Fruit fly (Drosophila melanogaster) whole organism, embryonic: ENCODE results near the gene Pex7.

Source experiments
- CG10431 ChIP-seq: fragments of 200-800 bp; sonication (Bioruptor generic); optimal IDR thresholded peaks from 3 replicates; lab custom pipeline; 2018; ENCODE audit warnings: missing biosample characterization, mild to moderate bottlenecking, missing genetic modification characterization
- CG11398 ChIP-seq: fragments of 200-800 bp; sonication (Bioruptor generic); optimal IDR thresholded peaks from 2 replicates; lab custom pipeline; 2016; ENCODE audit warnings: missing biosample characterization, missing genetic modification characterization
- CG11560 ChIP-seq: fragments of 200-800 bp; sonication (Bioruptor generic); IDR thresholded peaks from 3 replicates; pipeline ENCODE4 v1.3.6; 2022; ENCODE audit warnings: missing biosample characterization, missing genetic modification characterization
- CG13123 ChIP-seq: fragments of 200-800 bp; sonication (Bioruptor generic); optimal IDR thresholded peaks from 2 replicates; lab custom pipeline; 2016; ENCODE audit warnings: missing biosample characterization, missing genetic modification characterization
- CG13424 ChIP-seq: fragments of 200-800 bp; sonication (Bioruptor generic); optimal IDR thresholded peaks from 2 replicates; lab custom pipeline; 2019; ENCODE audit warnings: missing biosample characterization, mild to moderate bottlenecking, missing genetic modification characterization, moderate library complexity
- CG14014 ChIP-seq: fragments of 200-800 bp; sonication (Bioruptor generic); IDR thresholded peaks from 2 replicates; pipeline ENCODE4 v1.3.6; 2022; ENCODE audit warnings: missing biosample characterization, missing genetic modification characterization
- CG1792 ChIP-seq: fragments of 200-800 bp; sonication (Bioruptor generic); optimal IDR thresholded peaks from 2 replicates; lab custom pipeline; 2016; ENCODE audit warnings: missing biosample characterization, missing genetic modification characterization
- CG18599 ChIP-seq: fragments of 200-800 bp; sonication (Bioruptor generic); optimal IDR thresholded peaks from 3 replicates; lab custom pipeline; 2017; ENCODE audit warnings: missing biosample characterization, missing genetic modification characterization, mild to moderate bottlenecking, moderate library complexity, missing genetic modification reagents
- CG18764 ChIP-seq: fragments of 200-800 bp; sonication (Bioruptor generic); optimal IDR thresholded peaks from 3 replicates; lab custom pipeline; 2016; ENCODE audit warnings: missing biosample characterization, missing genetic modification characterization
- CG30020 ChIP-seq: fragments of 200-800 bp; optimal IDR thresholded peaks from 2 replicates; lab custom pipeline; 2019; ENCODE audit warnings: missing biosample characterization, mild to moderate bottlenecking, missing genetic modification characterization, moderate library complexity
- CG42726 ChIP-seq: fragments of 200-800 bp; sonication (Bioruptor generic); IDR thresholded peaks from 2 replicates; pipeline ENCODE4 v1.3.6; 2022; ENCODE audit warnings: missing biosample characterization, missing genetic modification characterization; ENCODE audit not compliant: partially characterized antibody
- CG4328 ChIP-seq: fragments of 200-800 bp; sonication (Bioruptor generic); optimal IDR thresholded peaks from 3 replicates; lab custom pipeline; 2017; ENCODE audit warnings: missing biosample characterization, missing genetic modification reagents, missing genetic modification characterization
- CG6654 ChIP-seq: fragments of 200-800 bp; sonication (Bioruptor generic); optimal IDR thresholded peaks from 2 replicates; lab custom pipeline; 2017; ENCODE audit warnings: missing biosample characterization, mild to moderate bottlenecking, missing genetic modification characterization
- CG7987 ChIP-seq: fragments of 200-800 bp; sonication (Bioruptor generic); optimal IDR thresholded peaks from 2 replicates; lab custom pipeline; 2018; ENCODE audit warnings: missing biosample characterization, mild to moderate bottlenecking, missing genetic modification characterization, moderate library complexity
- CG8290 ChIP-seq, 3 experiments: fragments of 200-800 bp; sonication (Bioruptor generic); optimal IDR thresholded peaks; 2 replicates each; lab custom pipeline; 2016 to 2019; ENCODE audit warnings: missing biosample characterization in 3 of 3, missing genetic modification characterization in 3 of 3, mild to moderate bottlenecking in 2 of 3, moderate library complexity in 1 of 3
- D19B ChIP-seq: fragments of 200-800 bp; sonication (Bioruptor generic); optimal IDR thresholded peaks from 2 replicates; lab custom pipeline; 2017; ENCODE audit warnings: missing biosample characterization, mild to moderate bottlenecking, missing genetic modification characterization
- Doc3 ChIP-seq: fragments of 200-800 bp; sonication (Bioruptor generic); IDR thresholded peaks from 3 replicates; pipeline ENCODE4 v1.3.6; 2022; ENCODE audit warnings: missing biosample characterization, missing genetic modification characterization; ENCODE audit not compliant: partially characterized antibody
- Fer3 ChIP-seq: fragments of 200-800 bp; sonication (Bioruptor generic); optimal IDR thresholded peaks from 2 replicates; lab custom pipeline; 2018; ENCODE audit warnings: missing biosample characterization, mild to moderate bottlenecking, missing genetic modification characterization, moderate library complexity
- Gug ChIP-seq: fragments of 200-800 bp; sonication (Bioruptor generic); IDR thresholded peaks from 4 replicates; pipeline ENCODE4 v1.3.6; 2022; ENCODE audit warnings: missing biosample characterization, missing genetic modification characterization
- HLHmδ ChIP-seq: fragments of 200-800 bp; sonication (Bioruptor generic); optimal IDR thresholded peaks from 2 replicates; lab custom pipeline; 2018; ENCODE audit warnings: missing biosample characterization, mild to moderate bottlenecking, missing genetic modification characterization, moderate library complexity
- HmgZ ChIP-seq: fragments of 200-800 bp; sonication (Bioruptor generic); optimal IDR thresholded peaks from 2 replicates; lab custom pipeline; 2018; ENCODE audit warnings: missing biosample characterization, mild to moderate bottlenecking, missing genetic modification characterization
- Hr78 ChIP-seq, 2 experiments: fragments of 200-800 bp in 1 of 2; fragments of >200 bp in 1 of 2; sonication (Bioruptor generic) in 1 of 2; optimal IDR thresholded peaks; 2 replicates each; lab custom pipeline; 2017 to 2019; ENCODE audit warnings: missing biosample characterization in 2 of 2, missing genetic modification characterization in 2 of 2, mild to moderate bottlenecking in 1 of 2, moderate library complexity in 1 of 2
- Jarid2 ChIP-seq: fragments of 200-800 bp; sonication (Bioruptor generic); optimal IDR thresholded peaks from 3 replicates; lab custom pipeline; 2017; ENCODE audit warnings: mild to moderate bottlenecking, missing biosample characterization, missing genetic modification reagents, missing genetic modification characterization
- Lhr ChIP-seq: fragments of 200-800 bp; sonication (Bioruptor generic); optimal IDR thresholded peaks from 3 replicates; lab custom pipeline; 2017; ENCODE audit warnings: mild to moderate bottlenecking, missing biosample characterization, missing genetic modification reagents, missing genetic modification characterization
- Poxn ChIP-seq: fragments of 200-800 bp; sonication (Bioruptor generic); IDR thresholded peaks from 2 replicates; pipeline ENCODE4 v1.3.6; 2022; ENCODE audit warnings: missing biosample characterization, missing genetic modification characterization
- Ravus ChIP-seq: fragments of 200-800 bp; sonication (Bioruptor generic); IDR thresholded peaks from 2 replicates; pipeline ENCODE4 v1.3.6; 2022; ENCODE audit warnings: missing biosample characterization, missing genetic modification characterization
- Usf ChIP-seq: fragments of 200-800 bp; sonication (Bioruptor generic); optimal IDR thresholded peaks from 2 replicates; lab custom pipeline; 2017; ENCODE audit warnings: missing genotype, missing biosample characterization, missing genetic modification characterization
- Xbp1 ChIP-seq: fragments of 200-800 bp; sonication (Bioruptor generic); optimal IDR thresholded peaks from 3 replicates; lab custom pipeline; 2016; ENCODE audit warnings: missing biosample characterization, mild to moderate bottlenecking, missing genetic modification characterization
- al ChIP-seq: fragments of 200-800 bp; sonication (Bioruptor generic); IDR thresholded peaks from 2 replicates; pipeline ENCODE4 v1.3.6; 2022; ENCODE audit warnings: missing biosample characterization, missing genetic modification characterization
- ash1 ChIP-seq: fragments of 200-800 bp; sonication (Bioruptor generic); optimal IDR thresholded peaks from 2 replicates; lab custom pipeline; 2018; ENCODE audit warnings: missing biosample characterization, mild to moderate bottlenecking, missing genetic modification characterization
- crc ChIP-seq: fragments of 200-800 bp; sonication (Bioruptor generic); optimal IDR thresholded peaks from 2 replicates; lab custom pipeline; 2016; ENCODE audit warnings: missing biosample characterization, missing genetic modification characterization
- da ChIP-seq: fragments of 200-800 bp; sonication (Bioruptor generic); optimal IDR thresholded peaks from 2 replicates; lab custom pipeline; 2016; ENCODE audit warnings: missing biosample characterization, missing genetic modification characterization
- dan ChIP-seq: fragments of 200-800 bp; sonication (Bioruptor generic); IDR thresholded peaks from 2 replicates; pipeline ENCODE4 v1.3.6; 2022; ENCODE audit warnings: missing biosample characterization, missing genetic modification characterization
- danr ChIP-seq: fragments of 200-800 bp; sonication (Bioruptor generic); IDR thresholded peaks from 2 replicates; pipeline ENCODE4 v1.3.6; 2022; ENCODE audit warnings: missing biosample characterization, missing genetic modification characterization
- grn ChIP-seq: fragments of 200-800 bp; sonication (Bioruptor generic); optimal IDR thresholded peaks from 3 replicates; lab custom pipeline; 2017; ENCODE audit warnings: missing biosample characterization, missing genetic modification characterization
- gsb-n ChIP-seq: fragments of 200-800 bp; sonication (Bioruptor generic); optimal IDR thresholded peaks from 3 replicates; lab custom pipeline; 2018; ENCODE audit warnings: missing biosample characterization, mild to moderate bottlenecking, missing genetic modification characterization
- hth ChIP-seq: fragments of >200 bp; optimal IDR thresholded peaks from 2 replicates; lab custom pipeline; 2017; ENCODE audit warnings: inconsistent platforms
- mirr ChIP-seq: fragments of 200-800 bp; sonication (Bioruptor generic); optimal IDR thresholded peaks from 3 replicates; lab custom pipeline; 2018; ENCODE audit warnings: missing biosample characterization, mild to moderate bottlenecking, missing genetic modification characterization
- mld ChIP-seq: fragments of 200-800 bp; sonication (Bioruptor generic); IDR thresholded peaks from 3 replicates; pipeline ENCODE4 v1.3.6; 2022; ENCODE audit warnings: missing biosample characterization, missing genetic modification characterization; ENCODE audit not compliant: partially characterized antibody
- ro ChIP-seq: fragments of 200-800 bp; sonication (Bioruptor generic); IDR thresholded peaks from 2 replicates; pipeline ENCODE4 v1.3.6; 2022; ENCODE audit warnings: missing biosample characterization, missing genetic modification characterization
- row ChIP-seq: fragments of 200-800 bp; sonication (Bioruptor generic); IDR thresholded peaks from 3 replicates; pipeline ENCODE4 v1.3.6; 2022; ENCODE audit warnings: missing biosample characterization, missing genetic modification characterization
- slp2 ChIP-seq: fragments of 200-800 bp; sonication (Bioruptor generic); optimal IDR thresholded peaks from 2 replicates; lab custom pipeline; 2016; ENCODE audit warnings: missing biosample characterization, missing genetic modification characterization
- so ChIP-seq: fragments of 200-800 bp; sonication (Bioruptor generic); IDR thresholded peaks from 3 replicates; pipeline ENCODE4 v1.3.6; 2022; ENCODE audit warnings: missing biosample characterization, missing genetic modification characterization
- tin ChIP-seq: fragments of 200-800 bp; sonication (Bioruptor generic); optimal IDR thresholded peaks from 3 replicates; lab custom pipeline; 2016; ENCODE audit warnings: missing biosample characterization, missing genetic modification characterization
- tll ChIP-seq, 2 experiments: fragments of 200-800 bp in 1 of 2; fragments of >200 bp in 1 of 2; sonication (Bioruptor generic) in 1 of 2; optimal IDR thresholded peaks; 2 replicates each; lab custom pipeline; 2017 to 2019; ENCODE audit warnings: missing biosample characterization in 2 of 2, missing genetic modification characterization in 2 of 2, mild to moderate bottlenecking in 1 of 2, moderate library complexity in 1 of 2
- trem ChIP-seq: fragments of 200-800 bp; optimal IDR thresholded peaks from 3 replicates; lab custom pipeline; 2019; ENCODE audit warnings: missing biosample characterization, mild to moderate bottlenecking, missing genetic modification characterization, moderate library complexity
- twi ChIP-seq: fragments of 200-800 bp; optimal IDR thresholded peaks from 2 replicates; lab custom pipeline; 2019; ENCODE audit warnings: missing biosample characterization, mild to moderate bottlenecking, missing genetic modification characterization, moderate library complexity
- zen ChIP-seq: fragments of 200-800 bp; sonication (Bioruptor generic); optimal IDR thresholded peaks from 3 replicates; lab custom pipeline; 2018; ENCODE audit warnings: missing biosample characterization, mild to moderate bottlenecking, missing genetic modification characterization, moderate library complexity

Pex7 gene

DNA sequence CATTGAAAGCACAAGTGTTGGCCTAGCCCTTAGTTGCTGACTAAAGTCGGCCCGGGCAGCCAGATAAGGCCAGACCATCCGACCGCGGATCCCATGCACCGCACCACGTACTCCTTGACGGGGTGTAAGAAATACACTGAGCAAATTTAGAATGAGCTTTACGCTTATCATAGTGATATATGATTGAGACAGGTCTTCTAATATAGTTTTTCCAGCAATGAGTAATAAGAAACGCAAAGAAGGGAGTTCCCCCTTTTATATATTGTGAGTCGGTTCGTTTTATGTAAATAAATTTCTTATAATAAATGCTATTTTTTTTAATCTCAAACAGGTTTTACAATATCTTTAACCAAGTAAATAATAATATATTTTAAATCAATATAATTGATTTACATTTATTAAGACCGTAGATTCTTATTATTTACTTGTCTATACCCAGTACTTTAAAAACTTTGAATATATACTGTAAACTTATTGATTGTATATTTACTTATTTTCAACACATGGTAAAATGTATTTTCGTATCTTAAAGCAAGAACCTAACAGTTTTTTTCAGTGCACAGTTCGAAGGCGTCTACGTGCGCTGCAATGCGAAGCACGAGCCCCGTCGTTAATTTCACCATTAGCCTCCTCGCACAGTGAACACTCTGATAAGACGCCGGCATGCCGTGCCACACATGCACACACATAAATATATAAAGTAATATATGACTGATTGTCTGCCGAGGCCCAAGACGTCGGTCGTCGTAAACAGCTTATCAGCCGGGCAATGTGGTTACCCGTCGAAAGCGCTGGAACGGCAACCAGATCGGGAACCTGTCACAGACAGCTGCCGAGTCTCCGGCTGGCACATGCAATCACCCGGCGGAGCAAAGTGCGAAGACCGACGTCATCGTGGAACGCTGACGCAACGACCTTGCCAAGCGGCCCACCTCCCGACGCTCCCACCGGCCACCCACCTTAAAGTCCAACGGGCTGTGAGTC is 45.2 kb downstream of the Pex7 start (continued):
- TF ChIP-seq Jarid2 (GFP tag; lab: Kevin White, UChicago) = no peak
- peak; percentile 17 for TF ChIP-seq CG30020 (tag; lab: Kevin White, UChicago)
- TF ChIP-seq CG14014 (GFP tag; lab: Robert Waterston, UW) = peak; percentile 43; the same call in 1 of the 2 replicates
- TF ChIP-seq Doc3 (GFP tag; lab: Robert Waterston, UW) = no peak
- TF ChIP-seq CG13424 (tag; lab: Kevin White, UChicago) = peak; percentile 63
- TF ChIP-seq hth = no peak
- peak; percentile 36 for TF ChIP-seq Usf (GFP tag; lab: Kevin White, UChicago)
- no peak for TF ChIP-seq CG13123 (GFP tag; lab: Kevin White, UChicago)
- peak; percentile 42 for TF ChIP-seq CG18599 (GFP tag; lab: Kevin White, UChicago)
- no peak for TF ChIP-seq Fer3 (tag; lab: Kevin White, UChicago)
- no peak for TF ChIP-seq CG1792
- TF ChIP-seq slp2 (GFP tag; lab: Kevin White, UChicago) = no peak
- no peak for TF ChIP-seq mld (GFP tag; lab: Robert Waterston, UW)
- peak; percentile 9 for TF ChIP-seq crc (GFP tag; lab: Kevin White, UChicago)
- TF ChIP-seq CG42726 = no peak
- TF ChIP-seq CG8290 (GFP tag; optimal IDR thresholded peaks at IDR 0.05; lab: Kevin White, UChicago) = no peak
- peak in 1 of 2 experiments; percentile 52 for TF ChIP-seq CG8290 (tag; optimal IDR thresholded peaks at IDR 0.05; lab: Kevin White, UChicago)
- TF ChIP-seq tin (GFP tag; lab: Kevin White, UChicago) = peak; percentile 12
- 0 out of 3 replicates have a peak, but pooled peaks have one; percentile 39 for TF ChIP-seq so
- no peak for TF ChIP-seq HLHmδ (GFP tag; lab: Kevin White, UChicago)
- peak; percentile 1 for TF ChIP-seq D19B (GFP tag; lab: Kevin White, UChicago)
- no peak for TF ChIP-seq Ravus (GFP tag; lab: Robert Waterston, UW)
- no peak for TF ChIP-seq da
- no peak for TF ChIP-seq tll (GFP tag; optimal IDR thresholded peaks at IDR 0.05; lab: Kevin White, UChicago)
- peak; percentile 15 for TF ChIP-seq HmgZ
- TF ChIP-seq Lhr = no peak
- TF ChIP-seq CG4328 (GFP tag; lab: Kevin White, UChicago) = no peak
- TF ChIP-seq dan (GFP tag; lab: Robert Waterston, UW) = no peak
- TF ChIP-seq grn (GFP tag; lab: Kevin White, UChicago) = no peak
- no peak for TF ChIP-seq al
- TF ChIP-seq trem = no peak
- TF ChIP-seq CG11560 (tag; lab: Robert Waterston, UW) = no peak
- no peak for TF ChIP-seq ro (GFP tag; lab: Robert Waterston, UW)
- peak; percentile 65 for TF ChIP-seq row
- no peak for TF ChIP-seq ash1 (GFP tag; lab: Kevin White, UChicago)
- TF ChIP-seq CG10431 = no peak
- no peak for TF ChIP-seq danr (GFP tag; lab: Robert Waterston, UW)
- peak in 1 of 2 experiments; percentile 35 for TF ChIP-seq Hr78 (GFP tag; optimal IDR thresholded peaks at IDR 0.05; lab: Kevin White, UChicago)
- TF ChIP-seq Xbp1 (GFP tag; lab: Kevin White, UChicago) = peak; percentile 42
- peak; percentile 59 for TF ChIP-seq mirr (GFP tag; lab: Kevin White, UChicago)
- TF ChIP-seq CG6654 (GFP tag; lab: Kevin White, UChicago) = no peak
- peak; percentile 21 for TF ChIP-seq twi (tag; lab: Kevin White, UChicago)
- peak; percentile 23; the same call in 1 of the 4 replicates for TF ChIP-seq Gug (GFP tag; lab: Robert Waterston, UW)
- TF ChIP-seq CG18764 (GFP tag; lab: Kevin White, UChicago) = no peak
- no peak for TF ChIP-seq zen
- no peak for TF ChIP-seq CG11398 (GFP tag; lab: Kevin White, UChicago)
- TF ChIP-seq gsb-n = no peak
- peak; percentile 34 for TF ChIP-seq CG7987 (GFP tag; lab: Kevin White, UChicago)
- no peak for TF ChIP-seq Poxn (GFP tag; lab: Robert Waterston, UW)
